Worm (Caenorhabditis elegans) whole organism, L4 larva: ENCODE results near the gene szy-20.

ENCODE experiments used
- F10B5.3 ChIP-seq: sonication (generic microtip); optimal IDR thresholded peaks from 2 replicates; lab custom pipeline; 2016; ENCODE audit warnings: mild to moderate bottlenecking, missing genetic modification characterization, missing compliant biosample characterization
- F26F4.8 ChIP-seq: fragments of 200-800 bp; sonication (Bioruptor generic); conservative IDR thresholded peaks from 2 replicates; pipeline ENCODE4 v1.3.6; 2022; ENCODE audit warnings: missing genetic modification characterization, missing compliant biosample characterization
- F37D6.2 ChIP-seq: sonication (generic microtip); optimal IDR thresholded peaks from 2 replicates; lab custom pipeline; 2016; ENCODE audit warnings: mild to moderate bottlenecking, missing genetic modification characterization, missing compliant biosample characterization
- F44E2.7 ChIP-seq: fragments of 200-800 bp; sonication (Bioruptor generic); IDR thresholded peaks from 2 replicates; pipeline ENCODE4 v2.1.2; 2022; ENCODE audit warnings: missing genetic modification characterization, missing compliant biosample characterization
- F49E8.2 ChIP-seq: sonication (generic microtip); optimal IDR thresholded peaks from 2 replicates; lab custom pipeline; 2016; ENCODE audit warnings: missing compliant biosample characterization, mild to moderate bottlenecking, missing genetic modification characterization, borderline replicate concordance
- R02D3.7 ChIP-seq: fragments of 150-350 bp; sonication (generic microtip); optimal IDR thresholded peaks from 3 replicates; lab custom pipeline; 2014; ENCODE audit warnings: missing biosample characterization, missing genetic modification characterization
- T26A8.4 ChIP-seq: fragments of 200-800 bp; sonication (Bioruptor generic); IDR thresholded peaks from 2 replicates; pipeline ENCODE4 v1.3.6; 2022; ENCODE audit warnings: missing genetic modification characterization, missing compliant biosample characterization
- Y48G9A.11 ChIP-seq: fragments of 200-800 bp; sonication (Bioruptor generic); IDR thresholded peaks from 2 replicates; pipeline ENCODE4 v1.3.6; 2022; ENCODE audit warnings: missing genetic modification reagents, missing genetic modification characterization, missing compliant biosample characterization
- ZK337.2 ChIP-seq: fragments of 200-800 bp; sonication (Bioruptor generic); IDR thresholded peaks from 2 replicates; pipeline ENCODE4 v1.3.6; 2022; ENCODE audit warnings: missing genetic modification reagents, missing genetic modification characterization, missing compliant biosample characterization
- ceh-28 ChIP-seq: fragments of 150-350 bp; optimal IDR thresholded peaks from 2 replicates; lab custom pipeline; 2014; ENCODE audit warnings: missing biosample characterization, missing genetic modification reagents, missing genetic modification characterization
- ceh-32 ChIP-seq: sonication (generic microtip); optimal IDR thresholded peaks from 2 replicates; lab custom pipeline; 2016; ENCODE audit warnings: mild to moderate bottlenecking, missing genetic modification characterization, missing compliant biosample characterization; ENCODE audit not compliant: poor library complexity
- ceh-44 ChIP-seq: fragments of 200-800 bp; sonication (Bioruptor generic); IDR thresholded peaks from 2 replicates; pipeline ENCODE4 v1.3.6; 2022; ENCODE audit warnings: missing genetic modification reagents, missing genetic modification characterization, missing compliant biosample characterization
- cey-2 ChIP-seq: sonication (generic microtip); optimal IDR thresholded peaks from 3 replicates; lab custom pipeline; 2017; ENCODE audit warnings: missing genetic modification characterization, mild to moderate bottlenecking, missing compliant biosample characterization, antibody characterized with exemption, borderline replicate concordance; ENCODE audit not compliant: insufficient read depth
- daf-12 ChIP-seq: fragments of 150-350 bp; optimal IDR thresholded peaks from 2 replicates; lab custom pipeline; 2014; ENCODE audit warnings: missing biosample characterization, missing genetic modification reagents, missing genetic modification characterization
- daf-16 ChIP-seq, 3 experiments: sonication (generic microtip); optimal IDR thresholded peaks; 2 replicates each; lab custom pipeline; 2016 to 2017; ENCODE audit warnings: missing genetic modification characterization in 3 of 3, missing genetic modification reagents in 3 of 3, mild to moderate bottlenecking in 2 of 3, missing compliant biosample characterization in 2 of 3, missing biosample characterization in 1 of 3, moderate library complexity in 1 of 3
- daf-8 ChIP-seq: fragments of 200-800 bp; sonication (Bioruptor generic); IDR thresholded peaks from 2 replicates; pipeline ENCODE4 v1.3.6; 2022; ENCODE audit warnings: missing genetic modification characterization, missing compliant biosample characterization
- dmd-8 ChIP-seq: fragments of 200-800 bp; sonication (Bioruptor generic); IDR thresholded peaks from 2 replicates; pipeline ENCODE4 v1.3.6; 2022; ENCODE audit warnings: missing genetic modification characterization, missing compliant biosample characterization
- dve-1 ChIP-seq: sonication (generic microtip); optimal IDR thresholded peaks from 2 replicates; lab custom pipeline; 2017; ENCODE audit warnings: antibody characterized with exemption, mild to moderate bottlenecking, missing genetic modification characterization, missing compliant biosample characterization; ENCODE audit not compliant: insufficient read depth
- egl-27 ChIP-seq: sonication (generic microtip); optimal IDR thresholded peaks from 3 replicates; lab custom pipeline; 2017; ENCODE audit warnings: missing biosample characterization, missing genetic modification reagents, missing genetic modification characterization
- fkh-10 ChIP-seq: fragments of 150-350 bp; optimal IDR thresholded peaks from 2 replicates; lab custom pipeline; 2014; ENCODE audit warnings: missing biosample characterization, missing genetic modification reagents, missing genetic modification characterization
- fos-1 ChIP-seq: fragments of 150-350 bp; optimal IDR thresholded peaks from 2 replicates; lab custom pipeline; 2014; ENCODE audit warnings: missing biosample characterization, missing genetic modification characterization
- gei-8 ChIP-seq: fragments of 200-800 bp; sonication (Bioruptor generic); optimal IDR thresholded peaks from 2 replicates; lab custom pipeline; 2018; ENCODE audit warnings: mild to moderate bottlenecking, missing genetic modification characterization, missing compliant biosample characterization
- hlh-30 ChIP-seq: sonication (generic microtip); optimal IDR thresholded peaks from 2 replicates; lab custom pipeline; 2017; ENCODE audit warnings: antibody characterized with exemption, mild to moderate bottlenecking, missing genetic modification characterization, missing compliant biosample characterization; ENCODE audit not compliant: insufficient read depth
- hmg-1.1 ChIP-seq: fragments of 200-800 bp; sonication (Bioruptor generic); IDR thresholded peaks from 2 replicates; pipeline ENCODE4 v1.3.6; 2022; ENCODE audit warnings: missing genetic modification reagents, missing genetic modification characterization, missing compliant biosample characterization
- lin-1 ChIP-seq: fragments of 200-800 bp; sonication (Bioruptor generic); IDR thresholded peaks from 2 replicates; pipeline ENCODE4 v1.3.6; 2022; ENCODE audit warnings: missing genetic modification reagents, missing genetic modification characterization, missing compliant biosample characterization
- lin-13 ChIP-seq: fragments of 150-350 bp; optimal IDR thresholded peaks from 2 replicates; lab custom pipeline; 2014; ENCODE audit warnings: missing biosample characterization, missing genetic modification reagents, missing genetic modification characterization
- lin-29 ChIP-seq: fragments of 200-800 bp; sonication (Bioruptor generic); IDR thresholded peaks from 2 replicates; pipeline ENCODE4 v1.3.6; 2022; ENCODE audit warnings: missing genetic modification reagents, missing genetic modification characterization, missing compliant biosample characterization
- lsy-2 ChIP-seq, 2 experiments: fragments of 150-350 bp in 1 of 2; sonication (generic microtip) in 1 of 2; optimal IDR thresholded peaks; 2 replicates each; lab custom pipeline; 2014 to 2017; ENCODE audit warnings: missing biosample characterization in 2 of 2, missing genetic modification characterization in 2 of 2
- madf-5 ChIP-seq, 2 experiments: fragments of 200-800 bp; sonication (Bioruptor generic); IDR thresholded peaks; 2 replicates each; pipeline ENCODE4 v1.3.6; 2022; ENCODE audit warnings: missing compliant biosample characterization in 2 of 2, missing genetic modification characterization in 2 of 2
- madf-9 ChIP-seq: fragments of 200-800 bp; sonication (Bioruptor generic); conservative IDR thresholded peaks from 2 replicates; pipeline ENCODE4 v1.3.6; 2022; ENCODE audit warnings: missing genetic modification reagents, missing genetic modification characterization, missing compliant biosample characterization
- mdt-29 ChIP-seq: fragments of 200-800 bp; sonication (Bioruptor generic); IDR thresholded peaks from 2 replicates; pipeline ENCODE4 v1.3.6; 2022; ENCODE audit warnings: missing genetic modification reagents, missing genetic modification characterization, missing compliant biosample characterization
- mep-1 ChIP-seq: fragments of 150-350 bp; sonication (generic microtip); optimal IDR thresholded peaks from 3 replicates; lab custom pipeline; 2014; ENCODE audit warnings: missing biosample characterization, missing genetic modification characterization
- mes-2 ChIP-seq: sonication (generic microtip); optimal IDR thresholded peaks from 2 replicates; lab custom pipeline; 2016; ENCODE audit warnings: missing genotype, mild to moderate bottlenecking, missing genetic modification characterization, missing compliant biosample characterization; ENCODE audit not compliant: poor library complexity, severe bottlenecking
- mxl-2 ChIP-seq: fragments of 200-800 bp; sonication (Bioruptor generic); conservative IDR thresholded peaks from 2 replicates; pipeline ENCODE4 v1.3.6; 2022; ENCODE audit warnings: missing genetic modification reagents, missing genetic modification characterization, missing compliant biosample characterization
- nhr-102 ChIP-seq: sonication (generic microtip); optimal IDR thresholded peaks from 2 replicates; lab custom pipeline; 2016; ENCODE audit warnings: mild to moderate bottlenecking, missing genetic modification characterization, moderate library complexity, missing compliant biosample characterization
- nhr-111 ChIP-seq: fragments of 200-800 bp; sonication (Bioruptor generic); optimal IDR thresholded peaks from 2 replicates; lab custom pipeline; 2018; ENCODE audit warnings: mild to moderate bottlenecking, missing genetic modification characterization, missing compliant biosample characterization
- nhr-77 ChIP-seq: fragments of 150-350 bp; optimal IDR thresholded peaks from 2 replicates; lab custom pipeline; 2014; ENCODE audit warnings: missing biosample characterization, missing genetic modification characterization
- php-3 ChIP-seq: fragments of 200-800 bp; sonication (Bioruptor generic); IDR thresholded peaks from 2 replicates; pipeline ENCODE4 v1.3.6; 2022; ENCODE audit warnings: missing genetic modification reagents, missing genetic modification characterization, missing compliant biosample characterization
- rbr-2 ChIP-seq: sonication (generic microtip); optimal IDR thresholded peaks from 2 replicates; lab custom pipeline; 2016; ENCODE audit warnings: missing genotype, missing genetic modification characterization, missing compliant biosample characterization
- sdz-12 ChIP-seq: fragments of 200-800 bp; sonication (Bioruptor generic); optimal IDR thresholded peaks from 2 replicates; lab custom pipeline; 2018; ENCODE audit warnings: mild to moderate bottlenecking, missing genetic modification characterization, missing compliant biosample characterization
- snpc-1.2 ChIP-seq: fragments of 200-800 bp; sonication (Bioruptor generic); IDR thresholded peaks from 2 replicates; pipeline ENCODE4 v1.3.6; 2022; ENCODE audit warnings: missing genetic modification reagents, missing genetic modification characterization, missing compliant biosample characterization
- snpc-4 ChIP-seq: fragments of 150-350 bp; optimal IDR thresholded peaks from 2 replicates; lab custom pipeline; 2014; ENCODE audit warnings: missing biosample characterization, missing genetic modification characterization
- tag-97 ChIP-seq: fragments of 200-800 bp; sonication (Bioruptor generic); IDR thresholded peaks from 2 replicates; pipeline ENCODE4 v1.3.6; 2022; ENCODE audit warnings: missing genetic modification characterization, missing compliant biosample characterization
- tra-1 ChIP-seq: fragments of 200-800 bp; sonication (Bioruptor generic); IDR thresholded peaks from 2 replicates; pipeline ENCODE4 v1.3.6; 2022; ENCODE audit warnings: missing genetic modification reagents, missing genetic modification characterization, missing compliant biosample characterization
- unc-39 ChIP-seq: sonication (generic microtip); optimal IDR thresholded peaks from 2 replicates; lab custom pipeline; 2017; ENCODE audit warnings: missing biosample characterization, missing genetic modification characterization
- vab-7 ChIP-seq: fragments of 200-800 bp; sonication (Bioruptor generic); IDR thresholded peaks from 2 replicates; pipeline ENCODE4 v1.3.6; 2022; ENCODE audit warnings: missing genetic modification reagents, missing genetic modification characterization, missing compliant biosample characterization
- zfp-3 ChIP-seq: fragments of 200-800 bp; sonication (Bioruptor generic); conservative IDR thresholded peaks from 2 replicates; pipeline ENCODE4 v1.3.6; 2022; ENCODE audit warnings: missing genetic modification reagents, missing genetic modification characterization, missing compliant biosample characterization
- ztf-7 ChIP-seq: fragments of 150-350 bp; optimal IDR thresholded peaks from 2 replicates; lab custom pipeline; 2014; ENCODE audit warnings: missing biosample characterization, missing genetic modification characterization

The szy-20 gene

DNA sequence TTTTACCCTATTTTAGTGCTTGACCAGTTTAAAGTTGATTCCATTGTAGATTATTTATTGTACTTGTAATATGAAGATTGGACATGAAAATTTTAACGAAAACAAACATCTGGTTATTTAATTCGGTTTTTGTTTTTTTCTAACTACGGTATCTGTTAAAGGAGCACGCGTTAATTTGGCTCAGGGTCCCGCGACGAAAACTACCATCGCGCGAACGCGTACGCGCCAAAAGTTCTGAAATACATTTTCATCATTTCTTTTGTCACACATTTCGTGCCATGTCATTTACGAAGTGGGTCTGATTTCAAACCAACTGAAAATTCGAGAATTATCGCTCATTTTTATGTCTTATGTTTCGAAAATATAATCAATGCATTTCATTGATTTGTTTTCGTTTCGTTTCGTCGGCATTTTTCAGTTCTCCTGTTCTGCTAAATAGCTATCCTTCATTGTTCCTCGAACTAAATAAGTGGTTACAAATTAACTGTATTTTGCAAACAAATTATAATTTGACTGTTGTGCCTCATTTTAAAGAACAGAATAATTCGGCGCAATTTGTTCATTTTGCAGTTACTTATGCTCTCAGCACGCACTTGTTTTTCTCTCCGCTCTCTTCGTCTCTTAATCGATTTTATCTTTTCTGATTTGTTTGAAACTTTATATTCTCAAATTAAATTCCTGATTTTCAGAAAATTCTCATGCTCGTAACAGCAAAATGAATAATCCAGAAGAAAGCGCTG is 35.3 kb downstream of the szy-20 start, which contains the start of gene T21B10.3 (continued):
- TF ChIP-seq ZK337.2 (GFP tag; lab: Robert Waterston, UW) (no peak), vab-7 (GFP tag; lab: Robert Waterston, UW) (peak; percentile 54; the same call in 1 of the 2 replicates), ceh-44 (peak; percentile 50; the same call in 1 of the 2 replicates), ceh-32 (tag; lab: Kevin White, UChicago) (no peak), dve-1 (tag; lab: Kevin White, UChicago) (peak; percentile 36), T26A8.4 (GFP tag; lab: Robert Waterston, UW) (peak; percentile 68; the same call in 1 of the 2 replicates), fos-1 (tag; lab: Kevin White, UChicago) (no peak), mdt-29 (GFP tag; lab: Robert Waterston, UW) (peak; percentile 65; the same call in 1 of the 2 replicates), mxl-2 (GFP tag; lab: Robert Waterston, UW) (no peak), tra-1 (GFP tag; lab: Robert Waterston, UW) (peak; percentile 75), F26F4.8 (no peak), unc-39 (tag; lab: Kevin White, UChicago) (no peak), daf-12 (no peak), snpc-1.2 (GFP tag; lab: Robert Waterston, UW) (peak; percentile 86), rbr-2 (no peak), hmg-1.1 (GFP tag; lab: Robert Waterston, UW) (peak; percentile 38), Y48G9A.11 (peak; percentile 88), lin-1 (GFP tag; lab: Robert Waterston, UW) (peak; percentile 28; the same call in 1 of the 2 replicates), egl-27 (no peak), gei-8 (GFP tag; lab: Kevin White, UChicago) (no peak), daf-8 (GFP tag; lab: Robert Waterston, UW) (no peak), mes-2 (tag; lab: Kevin White, UChicago) (peak; percentile 54), hlh-30 (tag; lab: Kevin White, UChicago) (peak; percentile 55), snpc-4 (tag; lab: Kevin White, UChicago) (no peak), nhr-102 (tag; lab: Kevin White, UChicago) (no peak), madf-5 (GFP tag; IDR thresholded peaks at IDR 0.05; lab: Robert Waterston, UW) (0 out of 4 replicates have a peak, but pooled peaks of 1 of the 2 experiments have one; percentile 62), lin-29 (GFP tag; lab: Robert Waterston, UW) (no peak), madf-9 (GFP tag; lab: Robert Waterston, UW) (peak; percentile 31; the same call in 1 of the 2 replicates), fkh-10 (GFP tag; lab: Kevin White, UChicago) (no peak), F10B5.3 (no peak), ceh-28 (tag; lab: Kevin White, UChicago) (no peak), F37D6.2 (tag; lab: Kevin White, UChicago) (no peak), sdz-12 (GFP tag; lab: Kevin White, UChicago) (peak; percentile 38), ztf-7 (no peak), nhr-77 (tag; lab: Kevin White, UChicago) (no peak), daf-16 (GFP tag; optimal IDR thresholded peaks at IDR 0.05; lab: Kevin White, UChicago) (peak in 1 of 2 experiments; percentile 62), daf-16 (tag; optimal IDR thresholded peaks at IDR 0.05; lab: Kevin White, UChicago) (peak; percentile 2), zfp-3 (GFP tag; lab: Robert Waterston, UW) (peak; percentile 91), php-3 (GFP tag; lab: Robert Waterston, UW) (peak; percentile 66), F49E8.2 (peak; percentile 89), tag-97 (GFP tag; lab: Robert Waterston, UW) (no peak), lin-13 (GFP tag; lab: Kevin White, UChicago) (peak; percentile 26), R02D3.7 (tag; lab: Kevin White, UChicago) (no peak), dmd-8 (GFP tag; lab: Robert Waterston, UW) (peak; percentile 58; the same call in 1 of the 2 replicates), mep-1 (tag; lab: Kevin White, UChicago) (peak; percentile 15), cey-2 (tag; lab: Kevin White, UChicago) (no peak), F44E2.7 (no peak), lsy-2 (tag; optimal IDR thresholded peaks at IDR 0.05; lab: Kevin White, UChicago) (peak in 1 of 2 experiments; percentile 66), nhr-111 (GFP tag; lab: Kevin White, UChicago) (no peak)
